Fruit fly (Drosophila melanogaster) whole organism, adult: ENCODE measurements around the gene escl.
"Not testable (repeated sequence)": the region's sequence is repeated elsewhere in the genome, so short reads cannot be mapped to it uniquely, and the experiment has no call there.

ENCODE experiments used
- CG11617 ChIP-seq: fragments of 200-800 bp; sonication (Bioruptor generic); optimal IDR thresholded peaks from 2 replicates; lab custom pipeline; 2017; ENCODE audit warnings: mild to moderate bottlenecking, missing biosample characterization, missing genetic modification reagents, missing genetic modification characterization
- CG12768 ChIP-seq: fragments of 200-800 bp; sonication (Bioruptor generic); optimal IDR thresholded peaks from 2 replicates; lab custom pipeline; 2017; ENCODE audit warnings: missing biosample characterization, missing genetic modification characterization, mild to moderate bottlenecking, moderate library complexity, missing genetic modification reagents
- CG14711 ChIP-seq: fragments of 200-800 bp; sonication (Bioruptor generic); optimal IDR thresholded peaks from 2 replicates; lab custom pipeline; 2018; ENCODE audit warnings: missing biosample characterization, mild to moderate bottlenecking, missing genetic modification characterization, moderate library complexity
- CG1620 ChIP-seq: fragments of 200-800 bp; sonication (Bioruptor generic); optimal IDR thresholded peaks from 2 replicates; lab custom pipeline; 2016; ENCODE audit warnings: missing biosample characterization, missing genetic modification characterization
- CG33017 ChIP-seq: fragments of 200-800 bp; sonication (Bioruptor generic); optimal IDR thresholded peaks from 2 replicates; lab custom pipeline; 2018; ENCODE audit warnings: missing biosample characterization, mild to moderate bottlenecking, missing genetic modification characterization, moderate library complexity
- CG5204 ChIP-seq: fragments of 200-800 bp; sonication (Bioruptor generic); optimal IDR thresholded peaks from 2 replicates; lab custom pipeline; 2016; ENCODE audit warnings: missing biosample characterization, missing genetic modification characterization
- CG7045 ChIP-seq: fragments of 200-800 bp; sonication (Bioruptor generic); optimal IDR thresholded peaks from 2 replicates; lab custom pipeline; 2017; ENCODE audit warnings: missing biosample characterization, mild to moderate bottlenecking, missing genetic modification characterization
- CG7101 ChIP-seq: fragments of 200-800 bp; sonication (Bioruptor generic); optimal IDR thresholded peaks from 2 replicates; lab custom pipeline; 2018; ENCODE audit warnings: missing biosample characterization, mild to moderate bottlenecking, missing genetic modification characterization, moderate library complexity
- Crg-1 ChIP-seq: fragments of 200-800 bp; sonication (Bioruptor generic); optimal IDR thresholded peaks from 2 replicates; lab custom pipeline; 2016; ENCODE audit warnings: missing biosample characterization, missing genetic modification characterization
- Hr96 ChIP-seq: fragments of 200-800 bp; sonication (Bioruptor generic); optimal IDR thresholded peaks from 2 replicates; lab custom pipeline; 2016; ENCODE audit warnings: missing biosample characterization, missing genetic modification characterization
- Mnt ChIP-seq: fragments of 200-800 bp; sonication (Bioruptor generic); optimal IDR thresholded peaks from 2 replicates; lab custom pipeline; 2016; ENCODE audit warnings: missing biosample characterization, mild to moderate bottlenecking, missing genetic modification characterization
- bab1 ChIP-seq: fragments of 200-800 bp; sonication (Bioruptor generic); optimal IDR thresholded peaks from 3 replicates; lab custom pipeline; 2019; ENCODE audit warnings: missing biosample characterization, mild to moderate bottlenecking, missing genetic modification characterization, moderate library complexity
- cic ChIP-seq: fragments of 200-800 bp; sonication (Bioruptor generic); optimal IDR thresholded peaks from 2 replicates; lab custom pipeline; 2017; ENCODE audit warnings: missing biosample characterization, mild to moderate bottlenecking, missing genetic modification characterization, moderate library complexity
- cnc ChIP-seq, 2 experiments: fragments of >200 bp; optimal IDR thresholded peaks; 2 replicates each; lab custom pipeline; 2017
- kay ChIP-seq: fragments of 200-800 bp; sonication (Bioruptor generic); peaks from one replicate; lab custom pipeline; 2016; ENCODE audit warnings: missing biosample characterization, missing genetic modification characterization, borderline replicate concordance
- ovo ChIP-seq: fragments of 200-800 bp; sonication (Bioruptor generic); optimal IDR thresholded peaks from 2 replicates; lab custom pipeline; 2016; ENCODE audit warnings: missing biosample characterization, missing genetic modification characterization
- pad ChIP-seq: fragments of 200-800 bp; sonication (Bioruptor generic); optimal IDR thresholded peaks from 3 replicates; lab custom pipeline; 2017; ENCODE audit warnings: missing biosample characterization, missing genetic modification characterization, mild to moderate bottlenecking, moderate library complexity, missing genetic modification reagents
- tj ChIP-seq: fragments of 200-800 bp; sonication (Bioruptor generic); optimal IDR thresholded peaks from 3 replicates; lab custom pipeline; 2017; ENCODE audit warnings: missing biosample characterization, mild to moderate bottlenecking, missing genetic modification characterization, moderate library complexity
- toe ChIP-seq: fragments of 200-800 bp; sonication (Bioruptor generic); optimal IDR thresholded peaks from 2 replicates; lab custom pipeline; 2016; ENCODE audit warnings: missing biosample characterization, missing genetic modification characterization

The escl gene

DNA sequence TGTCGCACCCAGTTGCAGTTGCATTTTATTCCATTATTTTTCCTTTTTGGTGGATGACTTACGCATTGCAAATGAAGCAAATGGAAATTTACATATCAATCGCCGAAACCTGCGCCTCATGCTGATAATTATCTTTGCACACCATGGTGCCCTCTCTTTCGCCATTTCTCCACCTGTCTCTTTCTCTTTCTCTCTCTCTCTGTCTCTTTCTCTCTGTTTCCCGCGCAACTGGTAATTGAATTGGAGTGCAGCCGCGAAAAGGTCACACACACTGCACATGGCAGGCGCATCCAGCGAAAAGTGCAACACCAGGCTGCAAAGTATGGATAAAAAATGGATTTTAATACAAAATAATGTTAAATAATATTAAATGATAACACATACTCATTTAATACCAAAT, 13.0 kb upstream of the escl start:
- TF ChIP-seq CG14711 (no peak), Crg-1 (GFP tag; lab: Kevin White, UChicago) (no peak), Mnt (no peak), CG11617 (GFP tag; lab: Kevin White, UChicago) (no peak), cic (GFP tag; lab: Kevin White, UChicago) (no peak), CG1620 (no peak), bab1 (GFP tag; lab: Kevin White, UChicago) (no peak), cnc (optimal IDR thresholded peaks at IDR 0.05; lab: Kevin White, UChicago) (no peak), CG33017 (no peak), kay (no peak), CG5204 (GFP tag; lab: Kevin White, UChicago) (no peak), tj (GFP tag; lab: Kevin White, UChicago) (no peak), pad (GFP tag; lab: Kevin White, UChicago) (no peak), CG7101 (tag; lab: Kevin White, UChicago) (no peak)

- TF ChIP-seq toe (GFP tag; lab: Kevin White, UChicago) (no peak), CG12768 (GFP tag; lab: Kevin White, UChicago) (no peak), cnc (optimal IDR thresholded peaks at IDR 0.05; lab: Kevin White, UChicago) (no peak), CG14711 (no peak), CG33017 (no peak), Crg-1 (GFP tag; lab: Kevin White, UChicago) (no peak), kay (no peak), pad (GFP tag; lab: Kevin White, UChicago) (no peak), CG1620 (no peak), Mnt (no peak), tj (GFP tag; lab: Kevin White, UChicago) (no peak), cic (GFP tag; lab: Kevin White, UChicago) (no peak), Hr96 (GFP tag; lab: Kevin White, UChicago) (no peak), CG7101 (tag; lab: Kevin White, UChicago) (no peak)
Observed at dm6 chr2L:11980075-11980474, 10.7 kb upstream of the escl start.

- no peak for TF ChIP-seq pad (GFP tag; lab: Kevin White, UChicago)
- peak; percentile 64 for TF ChIP-seq cic (GFP tag; lab: Kevin White, UChicago)
- no peak for TF ChIP-seq CG12768 (GFP tag; lab: Kevin White, UChicago)
- TF ChIP-seq CG11617 (GFP tag; lab: Kevin White, UChicago), result no peak
Observed at dm6 chr2L:11981210-11981609, 9.5 kb upstream of the escl start, which contains the start of gene CG16965. Gene CG16965, plus strand, starts transcription at chr2L:11981591.

DNA sequence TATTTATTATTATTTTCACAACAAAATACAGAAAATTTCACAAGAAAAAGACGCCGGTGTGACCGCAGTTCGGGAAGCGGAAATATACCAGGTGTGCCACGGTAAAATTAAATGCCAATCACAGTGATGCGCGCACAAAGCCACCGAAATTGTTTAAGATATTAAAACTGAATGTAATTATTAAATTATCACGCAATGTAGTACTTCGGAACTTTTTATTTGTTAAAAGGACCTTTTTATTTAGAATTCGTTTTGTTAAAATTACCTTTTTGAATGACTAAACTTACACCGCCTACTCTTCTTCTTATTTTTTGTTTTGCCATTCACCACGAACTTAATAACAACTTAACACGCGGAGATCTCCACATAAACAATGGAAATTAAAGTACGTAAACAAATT, 2.8 kb upstream of the escl start, which contains the start of the genes CG6686 and CG34163:
Gene CG6686, minus strand, starts transcription at position 95 of the 400 bp plus-strand sequence.
Gene CG34163, plus strand, starts transcription at position 326 of the 400 bp plus-strand sequence.
- TF ChIP-seq CG7045 (GFP tag; lab: Kevin White, UChicago) (no peak), Crg-1 (GFP tag; lab: Kevin White, UChicago) (peak; percentile 27), tj (GFP tag; lab: Kevin White, UChicago) (peak; percentile 42), CG1620 (peak; percentile 64), kay (no peak), Mnt (peak; percentile 91), ovo (GFP tag; lab: Kevin White, UChicago) (peak; percentile 7), CG11617 (GFP tag; lab: Kevin White, UChicago) (peak; percentile 66), CG7101 (tag; lab: Kevin White, UChicago) (peak; percentile 48), pad (GFP tag; lab: Kevin White, UChicago) (no peak), CG5204 (GFP tag; lab: Kevin White, UChicago) (no peak), CG14711 (peak; percentile 50), CG12768 (GFP tag; lab: Kevin White, UChicago) (no peak), cnc (optimal IDR thresholded peaks at IDR 0.05; lab: Kevin White, UChicago) (no peak), bab1 (GFP tag; lab: Kevin White, UChicago) (peak; percentile 76)

- no peak for TF ChIP-seq CG12768 (GFP tag; lab: Kevin White, UChicago)
Observed at dm6 chr2L:11989210-11989609, 1.5 kb upstream of the escl start.

dm6 chr2L:11989729-11990128, 998 bp upstream of the escl start, which contains the start of the genes zuc and dgt2:
Gene zuc, minus strand, starts transcription at chr2L:11989882.
Gene dgt2, plus strand, starts transcription at chr2L:11989936.
- TF ChIP-seq Mnt (no peak), bab1 (GFP tag; lab: Kevin White, UChicago) (no peak), cic (GFP tag; lab: Kevin White, UChicago) (no peak), CG1620 (no peak), ovo (GFP tag; lab: Kevin White, UChicago) (no peak), CG12768 (GFP tag; lab: Kevin White, UChicago) (no peak), CG14711 (no peak), CG5204 (GFP tag; lab: Kevin White, UChicago) (no peak)

- TF ChIP-seq CG33017; kay; cic (GFP tag; lab: Kevin White, UChicago): not testable (repeated sequence)
Observed at dm6 chr2L:11992602-11993001, 1.9 kb downstream of the escl start, which contains the start of gene Ada1-2. Gene Ada1-2, plus strand, starts transcription at chr2L:11992902.
